Fruit fly (Drosophila melanogaster) whole organism, adult: Measurements from ENCODE around the gene CG14195.

Source experiments
- CG11617 ChIP-seq: fragments of 200-800 bp; sonication (Bioruptor generic); optimal IDR thresholded peaks from 2 replicates; lab custom pipeline; 2017; ENCODE audit warnings: mild to moderate bottlenecking, missing biosample characterization, missing genetic modification reagents, missing genetic modification characterization
- CG12768 ChIP-seq: fragments of 200-800 bp; sonication (Bioruptor generic); optimal IDR thresholded peaks from 2 replicates; lab custom pipeline; 2017; ENCODE audit warnings: missing biosample characterization, missing genetic modification characterization, mild to moderate bottlenecking, moderate library complexity, missing genetic modification reagents
- CG14711 ChIP-seq: fragments of 200-800 bp; sonication (Bioruptor generic); optimal IDR thresholded peaks from 2 replicates; lab custom pipeline; 2018; ENCODE audit warnings: missing biosample characterization, mild to moderate bottlenecking, missing genetic modification characterization, moderate library complexity
- CG1620 ChIP-seq: fragments of 200-800 bp; sonication (Bioruptor generic); optimal IDR thresholded peaks from 2 replicates; lab custom pipeline; 2016; ENCODE audit warnings: missing biosample characterization, missing genetic modification characterization
- CG33017 ChIP-seq: fragments of 200-800 bp; sonication (Bioruptor generic); optimal IDR thresholded peaks from 2 replicates; lab custom pipeline; 2018; ENCODE audit warnings: missing biosample characterization, mild to moderate bottlenecking, missing genetic modification characterization, moderate library complexity
- CG5204 ChIP-seq: fragments of 200-800 bp; sonication (Bioruptor generic); optimal IDR thresholded peaks from 2 replicates; lab custom pipeline; 2016; ENCODE audit warnings: missing biosample characterization, missing genetic modification characterization
- CG7045 ChIP-seq: fragments of 200-800 bp; sonication (Bioruptor generic); optimal IDR thresholded peaks from 2 replicates; lab custom pipeline; 2017; ENCODE audit warnings: missing biosample characterization, mild to moderate bottlenecking, missing genetic modification characterization
- CG7101 ChIP-seq: fragments of 200-800 bp; sonication (Bioruptor generic); optimal IDR thresholded peaks from 2 replicates; lab custom pipeline; 2018; ENCODE audit warnings: missing biosample characterization, mild to moderate bottlenecking, missing genetic modification characterization, moderate library complexity
- Clk ChIP-seq: fragments of 200-800 bp; sonication (Bioruptor generic); optimal IDR thresholded peaks from 2 replicates; lab custom pipeline; 2017; ENCODE audit warnings: missing biosample characterization, missing genetic modification characterization
- Crg-1 ChIP-seq: fragments of 200-800 bp; sonication (Bioruptor generic); optimal IDR thresholded peaks from 2 replicates; lab custom pipeline; 2016; ENCODE audit warnings: missing biosample characterization, missing genetic modification characterization
- Hr96 ChIP-seq: fragments of 200-800 bp; sonication (Bioruptor generic); optimal IDR thresholded peaks from 2 replicates; lab custom pipeline; 2016; ENCODE audit warnings: missing biosample characterization, missing genetic modification characterization
- Mnt ChIP-seq: fragments of 200-800 bp; sonication (Bioruptor generic); optimal IDR thresholded peaks from 2 replicates; lab custom pipeline; 2016; ENCODE audit warnings: missing biosample characterization, mild to moderate bottlenecking, missing genetic modification characterization
- bab1 ChIP-seq: fragments of 200-800 bp; sonication (Bioruptor generic); optimal IDR thresholded peaks from 3 replicates; lab custom pipeline; 2019; ENCODE audit warnings: missing biosample characterization, mild to moderate bottlenecking, missing genetic modification characterization, moderate library complexity
- cic ChIP-seq: fragments of 200-800 bp; sonication (Bioruptor generic); optimal IDR thresholded peaks from 2 replicates; lab custom pipeline; 2017; ENCODE audit warnings: missing biosample characterization, mild to moderate bottlenecking, missing genetic modification characterization, moderate library complexity
- cnc ChIP-seq, 2 experiments: fragments of >200 bp; optimal IDR thresholded peaks; 2 replicates each; lab custom pipeline; 2017
- kay ChIP-seq: fragments of 200-800 bp; sonication (Bioruptor generic); peaks from one replicate; lab custom pipeline; 2016; ENCODE audit warnings: missing biosample characterization, missing genetic modification characterization, borderline replicate concordance
- ovo ChIP-seq: fragments of 200-800 bp; sonication (Bioruptor generic); optimal IDR thresholded peaks from 2 replicates; lab custom pipeline; 2016; ENCODE audit warnings: missing biosample characterization, missing genetic modification characterization
- pad ChIP-seq: fragments of 200-800 bp; sonication (Bioruptor generic); optimal IDR thresholded peaks from 3 replicates; lab custom pipeline; 2017; ENCODE audit warnings: missing biosample characterization, missing genetic modification characterization, mild to moderate bottlenecking, moderate library complexity, missing genetic modification reagents
- tj ChIP-seq: fragments of 200-800 bp; sonication (Bioruptor generic); optimal IDR thresholded peaks from 3 replicates; lab custom pipeline; 2017; ENCODE audit warnings: missing biosample characterization, mild to moderate bottlenecking, missing genetic modification characterization, moderate library complexity
- toe ChIP-seq: fragments of 200-800 bp; sonication (Bioruptor generic); optimal IDR thresholded peaks from 2 replicates; lab custom pipeline; 2016; ENCODE audit warnings: missing biosample characterization, missing genetic modification characterization

The CG14195 gene

DNA sequence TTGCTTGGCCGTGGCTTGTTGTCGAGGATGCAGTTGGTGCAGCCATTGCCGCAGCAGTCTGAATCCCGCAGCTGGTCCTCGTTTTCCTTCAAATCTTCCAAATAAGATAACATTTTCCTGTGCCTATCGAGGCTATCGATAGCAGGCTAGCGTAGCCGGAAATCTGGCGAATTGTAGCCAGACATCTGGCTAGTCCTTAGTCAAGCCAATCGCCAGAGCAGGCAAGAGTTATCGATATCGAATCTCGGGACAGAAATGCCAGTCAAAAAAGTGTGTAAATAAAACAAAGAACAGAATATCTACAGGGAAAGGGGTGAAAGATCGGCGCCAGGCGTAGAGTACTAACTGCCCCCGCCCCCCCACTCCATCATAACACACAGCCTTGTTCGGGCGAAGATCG is 18.5 kb downstream of the CG14195 start, which contains the start of the genes CG7914 and CG14194:
TSS of gene CG7914 (minus strand) at position 113 of the 400 bp plus-strand sequence.
TSS of gene CG14194 (plus strand) at position 220 of the 400 bp plus-strand sequence.
- TF ChIP-seq cic (no peak), tj (peak; percentile 1), bab1 (GFP tag; lab: Kevin White, UChicago) (peak; percentile 17), CG7101 (tag; lab: Kevin White, UChicago) (peak; percentile 16), CG14711 (tag; lab: Kevin White, UChicago) (no peak), toe (GFP tag; lab: Kevin White, UChicago) (no peak)

DNA sequence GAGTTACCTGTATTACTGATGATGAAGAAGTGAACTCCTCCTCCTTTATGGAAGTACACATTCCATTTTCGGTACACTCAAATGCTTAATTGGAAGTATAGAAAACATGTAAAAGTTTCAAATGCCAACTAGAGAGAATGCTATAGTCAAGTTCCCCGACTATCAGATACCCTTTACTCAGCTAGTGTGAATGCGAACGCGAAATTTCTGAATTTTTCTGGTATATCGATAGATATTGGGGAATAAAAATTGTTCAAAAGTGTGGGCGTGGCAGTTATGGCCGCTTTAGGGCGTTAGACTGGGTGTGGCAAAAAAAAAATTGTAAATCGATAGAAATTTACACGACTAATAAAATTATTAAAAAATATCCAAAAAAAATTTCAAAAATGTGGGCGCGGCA is 20.3 kb downstream of the CG14195 start:
- no peak for TF ChIP-seq pad (GFP tag; lab: Kevin White, UChicago)
- TF ChIP-seq CG7045 (GFP tag; lab: Kevin White, UChicago), result no peak
- no peak for TF ChIP-seq cic
- TF ChIP-seq CG14711 (tag; lab: Kevin White, UChicago), result no peak
- no peak for TF ChIP-seq kay (GFP tag; lab: Kevin White, UChicago)
- TF ChIP-seq Clk (GFP tag; lab: Kevin White, UChicago), result no peak
- no peak for TF ChIP-seq Crg-1 (GFP tag; lab: Kevin White, UChicago)
- no peak for TF ChIP-seq Mnt (GFP tag; lab: Kevin White, UChicago)
- TF ChIP-seq CG1620, result no peak

dm6 chrX:19191050-19191449 is 20.8 kb downstream of the CG14195 start:
- TF ChIP-seq Crg-1 (GFP tag; lab: Kevin White, UChicago) (no peak), CG1620 (no peak), CG5204 (GFP tag; lab: Kevin White, UChicago) (no peak), pad (GFP tag; lab: Kevin White, UChicago) (no peak), CG11617 (GFP tag; lab: Kevin White, UChicago) (no peak), Clk (GFP tag; lab: Kevin White, UChicago) (no peak), cnc (optimal IDR thresholded peaks at IDR 0.05; lab: Kevin White, UChicago) (no peak), bab1 (GFP tag; lab: Kevin White, UChicago) (no peak), CG7101 (tag; lab: Kevin White, UChicago) (no peak), ovo (GFP tag; lab: Kevin White, UChicago) (no peak), CG12768 (GFP tag; lab: Kevin White, UChicago) (no peak), toe (GFP tag; lab: Kevin White, UChicago) (no peak), CG33017 (tag; lab: Kevin White, UChicago) (no peak), tj (no peak), CG14711 (tag; lab: Kevin White, UChicago) (no peak), cic (no peak), Mnt (GFP tag; lab: Kevin White, UChicago) (no peak), CG7045 (GFP tag; lab: Kevin White, UChicago) (no peak)

DNA sequence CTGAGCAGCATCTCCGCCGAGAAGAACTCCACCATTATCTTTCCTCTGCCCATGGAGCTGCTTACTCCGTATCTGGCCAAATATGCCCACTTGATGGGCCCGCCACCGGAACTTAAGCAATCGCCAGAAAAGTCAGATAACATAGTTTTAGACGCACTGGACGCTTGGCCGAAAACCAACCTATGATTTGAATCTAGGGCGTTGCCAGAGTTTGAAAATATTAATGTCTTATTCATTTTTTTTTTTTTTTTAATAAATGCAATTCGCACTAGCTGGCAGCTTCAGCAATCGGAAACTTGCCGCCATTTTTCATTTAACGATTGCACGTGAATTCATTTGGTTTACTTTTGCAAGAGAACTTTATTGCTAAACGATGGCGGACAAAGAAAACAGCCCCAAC is 22.0 kb downstream of the CG14195 start, which contains the start of gene HP1D3csd:
TSS of gene HP1D3csd (plus strand) at position 312 of the 400 bp plus-strand sequence.
- TF ChIP-seq CG11617 (GFP tag; lab: Kevin White, UChicago) (peak; percentile 11), CG5204 (GFP tag; lab: Kevin White, UChicago) (no peak)

DNA sequence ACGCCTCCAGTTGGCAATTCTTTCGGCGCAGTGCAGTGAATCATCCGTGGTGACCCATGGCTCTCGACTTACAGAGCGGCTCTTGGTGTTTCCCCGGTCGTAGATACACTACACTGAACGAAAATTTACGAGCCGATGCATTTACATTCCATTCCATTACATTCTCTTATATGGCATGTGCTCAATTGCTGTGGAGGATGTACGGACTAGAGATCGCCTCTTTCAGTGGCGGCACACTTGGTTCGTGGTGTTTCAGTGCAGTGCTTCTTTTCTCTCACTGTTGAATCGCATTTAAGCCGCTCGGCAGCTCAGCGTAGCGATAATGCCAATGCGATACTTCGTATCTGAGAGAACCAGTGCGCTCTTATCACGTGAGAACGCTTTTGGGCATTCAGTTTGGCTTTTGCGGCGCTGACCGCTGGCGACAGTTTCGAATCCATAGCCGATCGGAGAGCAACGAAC is 24.2 kb downstream of the CG14195 start, which contains the start of gene Mec2:
TSS of gene Mec2 (plus strand) at position 412 of the 462 bp plus-strand sequence.
- TF ChIP-seq pad (GFP tag; lab: Kevin White, UChicago) (peak; percentile 10), CG7101 (tag; lab: Kevin White, UChicago) (peak; percentile 73), ovo (GFP tag; lab: Kevin White, UChicago) (peak; percentile 16), toe (GFP tag; lab: Kevin White, UChicago) (peak; percentile 6), Mnt (GFP tag; lab: Kevin White, UChicago) (peak; percentile 63), CG12768 (GFP tag; lab: Kevin White, UChicago) (no peak), CG5204 (GFP tag; lab: Kevin White, UChicago) (no peak), Clk (GFP tag; lab: Kevin White, UChicago) (no peak), CG33017 (tag; lab: Kevin White, UChicago) (peak; percentile 76), tj (peak; percentile 60), kay (GFP tag; lab: Kevin White, UChicago) (no peak), cic (peak; percentile 2), cnc (optimal IDR thresholded peaks at IDR 0.05; lab: Kevin White, UChicago) (no peak), Crg-1 (GFP tag; lab: Kevin White, UChicago) (peak; percentile 60), CG14711 (tag; lab: Kevin White, UChicago) (peak; percentile 27), CG7045 (GFP tag; lab: Kevin White, UChicago) (no peak), bab1 (GFP tag; lab: Kevin White, UChicago) (peak; percentile 68), Hr96 (GFP tag; lab: Kevin White, UChicago) (peak; percentile 65), CG1620 (peak; percentile 38), CG11617 (GFP tag; lab: Kevin White, UChicago) (peak; percentile 69)

- TF ChIP-seq Mnt (GFP tag; lab: Kevin White, UChicago), result no peak
- TF ChIP-seq CG11617 (GFP tag; lab: Kevin White, UChicago), result no peak
- TF ChIP-seq toe (GFP tag; lab: Kevin White, UChicago), result no peak
- TF ChIP-seq CG33017 (tag; lab: Kevin White, UChicago), result no peak
- no peak for TF ChIP-seq CG1620
- TF ChIP-seq CG7101 (tag; lab: Kevin White, UChicago), result no peak
- no peak for TF ChIP-seq kay (GFP tag; lab: Kevin White, UChicago)
- no peak for TF ChIP-seq pad (GFP tag; lab: Kevin White, UChicago)
These were observed 28.8 kb downstream of the CG14195 start, which contains the start of gene CG33253 for dm6 chrX:19183121-19183520. TSS of gene CG33253 (plus strand) at chrX:19183421.
